Fruit fly (Drosophila melanogaster): ENCODE results near the gene CG1239.

dm6 chr3R:5723122-5723521 is 10.2 kb upstream of the CG1239 start:
- TF ChIP-seq h (optimal IDR thresholded peaks at IDR 0.05) (no peak), psq (optimal IDR thresholded peaks at IDR 0.05) (no peak), insv (optimal IDR thresholded peaks at IDR 0.05) (no peak)

Data from Kc167 (cell line).